Fruit fly (Drosophila melanogaster) S2 (cell line): ENCODE measurements around the gene Atg16.

Experiments used
- CG8478 ChIP-seq: fragments of >200 bp; optimal IDR thresholded peaks from 2 replicates; lab custom pipeline; 2018
- CTCF ChIP-seq, 2 experiments: fragments of >200 bp; optimal IDR thresholded peaks; 2 replicates each; lab custom pipeline; 2018

DNA sequence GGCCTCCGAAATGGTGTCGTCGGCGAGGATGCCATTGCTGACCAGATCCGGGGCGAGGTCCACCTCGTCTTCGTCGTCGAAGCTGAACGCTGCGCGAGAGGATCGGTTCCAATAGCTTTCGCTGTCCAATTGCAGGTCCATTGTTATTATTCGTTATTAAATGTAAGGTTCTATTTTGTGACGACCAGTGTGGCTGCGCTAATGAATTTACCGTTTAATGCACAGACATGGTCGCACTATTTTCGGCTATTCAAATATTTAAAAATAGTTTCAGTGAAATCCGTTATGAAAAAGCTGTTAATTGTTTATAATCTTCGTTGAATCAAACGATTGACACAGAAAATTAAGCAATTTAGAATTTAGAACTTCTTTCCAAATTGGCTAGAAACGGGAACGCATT is 18.6 kb downstream of the Atg16 start, which contains the start of gene Vps16B:
- TF ChIP-seq CG8478 (lab: Kevin White, UChicago) (no peak), CTCF (optimal IDR thresholded peaks at IDR 0.05; lab: Kevin White, UChicago) (no peak)
